Worm (Caenorhabditis elegans) whole organism, L4 larva: Measurements from ENCODE around the gene F54H5.2.

Experiments
- T26A8.4 ChIP-seq: fragments of 200-800 bp; sonication (Bioruptor generic); IDR thresholded peaks from 2 replicates; pipeline ENCODE4 v1.3.6; 2022; ENCODE audit warnings: missing genetic modification characterization, missing compliant biosample characterization
- ama-1 ChIP-seq: fragments of 150-350 bp; optimal IDR thresholded peaks from 2 replicates; lab custom pipeline; 2014; ENCODE audit warnings: inconsistent platforms, mixed read lengths
- ceh-44 ChIP-seq: fragments of 200-800 bp; sonication (Bioruptor generic); IDR thresholded peaks from 2 replicates; pipeline ENCODE4 v1.3.6; 2022; ENCODE audit warnings: missing genetic modification reagents, missing genetic modification characterization, missing compliant biosample characterization
- hlh-30 ChIP-seq: sonication (generic microtip); optimal IDR thresholded peaks from 2 replicates; lab custom pipeline; 2017; ENCODE audit warnings: antibody characterized with exemption, mild to moderate bottlenecking, missing genetic modification characterization, missing compliant biosample characterization; ENCODE audit not compliant: insufficient read depth
- lin-13 ChIP-seq: fragments of 150-350 bp; optimal IDR thresholded peaks from 2 replicates; lab custom pipeline; 2014; ENCODE audit warnings: missing biosample characterization, missing genetic modification reagents, missing genetic modification characterization
- mes-2 ChIP-seq: sonication (generic microtip); optimal IDR thresholded peaks from 2 replicates; lab custom pipeline; 2016; ENCODE audit warnings: missing genotype, mild to moderate bottlenecking, missing genetic modification characterization, missing compliant biosample characterization; ENCODE audit not compliant: poor library complexity, severe bottlenecking
- snpc-4 ChIP-seq: fragments of 150-350 bp; optimal IDR thresholded peaks from 2 replicates; lab custom pipeline; 2014; ENCODE audit warnings: missing biosample characterization, missing genetic modification characterization

DNA sequence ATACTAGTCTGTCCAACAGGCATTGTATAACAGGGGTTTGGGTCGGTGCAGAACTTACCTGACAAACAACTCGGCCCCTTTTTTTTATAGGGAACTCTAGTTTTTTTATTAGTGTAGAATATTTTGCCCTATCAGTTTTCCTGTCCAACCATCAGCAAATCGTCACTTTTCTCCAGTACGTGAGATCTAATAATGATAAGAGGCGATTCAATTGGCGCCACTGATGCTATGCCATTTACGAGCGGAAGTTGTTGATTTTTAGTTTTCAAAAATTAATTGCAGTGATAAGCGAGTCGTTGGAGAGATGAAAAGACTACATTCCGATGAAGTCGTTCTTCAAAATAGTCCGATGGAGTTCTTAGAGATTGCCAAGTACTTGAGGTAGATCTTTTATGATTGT is 1.1 kb downstream of the F54H5.2 start:
- TF ChIP-seq ceh-44 (no peak), T26A8.4 (GFP tag; lab: Robert Waterston, UW) (no peak), ama-1 (no peak), lin-13 (GFP tag; lab: Kevin White, UChicago) (no peak), hlh-30 (tag; lab: Kevin White, UChicago) (no peak), mes-2 (tag; lab: Kevin White, UChicago) (no peak), snpc-4 (tag; lab: Kevin White, UChicago) (no peak)
